Worm (Caenorhabditis elegans) whole organism, young adult: Measurements from ENCODE around the gene Y49G5B.1.

Source experiments
- B0336.3 ChIP-seq: fragments of 200-800 bp; sonication (Bioruptor generic); IDR thresholded peaks from 2 replicates; pipeline ENCODE4 v1.3.6; 2022; ENCODE audit warnings: missing genetic modification characterization, missing compliant biosample characterization
- C06A6.2 ChIP-seq: fragments of 200-800 bp; sonication (Bioruptor generic); conservative IDR thresholded peaks from 2 replicates; pipeline ENCODE4 v1.3.6; 2022; ENCODE audit warnings: missing genetic modification characterization, missing compliant biosample characterization
- D2030.7 ChIP-seq: fragments of 200-800 bp; sonication (Bioruptor generic); IDR thresholded peaks from 2 replicates; pipeline ENCODE4 v1.3.6; 2022; ENCODE audit warnings: missing genetic modification reagents, missing genetic modification characterization, missing compliant biosample characterization
- F10E7.11 ChIP-seq: sonication (generic microtip); optimal IDR thresholded peaks from 2 replicates; lab custom pipeline; 2017; ENCODE audit warnings: mild to moderate bottlenecking, missing genetic modification characterization, moderate library complexity, missing compliant biosample characterization
- F22D6.2 ChIP-seq: sonication (generic microtip); optimal IDR thresholded peaks from 2 replicates; lab custom pipeline; 2016; ENCODE audit warnings: mild to moderate bottlenecking, missing genetic modification characterization, missing compliant biosample characterization
- F23B12.7 ChIP-seq: sonication (generic microtip); optimal IDR thresholded peaks from 2 replicates; lab custom pipeline; 2017; ENCODE audit warnings: missing genetic modification characterization, mild to moderate bottlenecking, missing compliant biosample characterization, antibody characterized with exemption, moderate library complexity; ENCODE audit not compliant: insufficient read depth
- F39B2.1 ChIP-seq: fragments of 200-800 bp; sonication (Bioruptor generic); IDR thresholded peaks from 2 replicates; pipeline ENCODE4 v1.3.6; 2022; ENCODE audit warnings: missing genetic modification reagents, missing genetic modification characterization, missing compliant biosample characterization
- F49E8.2 ChIP-seq: sonication (generic microtip); optimal IDR thresholded peaks from 3 replicates; lab custom pipeline; 2017; ENCODE audit warnings: missing genetic modification characterization, mild to moderate bottlenecking, missing compliant biosample characterization, antibody characterized with exemption, moderate library complexity; ENCODE audit not compliant: insufficient read depth
- F52B5.7 ChIP-seq: sonication (generic microtip); optimal IDR thresholded peaks from 2 replicates; lab custom pipeline; 2016; ENCODE audit warnings: mild to moderate bottlenecking, missing genetic modification characterization, missing compliant biosample characterization
- Y53G8AR.9 ChIP-seq: fragments of 200-800 bp; sonication (Bioruptor generic); conservative IDR thresholded peaks from 2 replicates; pipeline ENCODE4 v1.3.6; 2022; ENCODE audit warnings: missing genetic modification reagents, missing genetic modification characterization, missing compliant biosample characterization
- Y95B8A.8 ChIP-seq: fragments of 200-800 bp; sonication (Bioruptor generic); IDR thresholded peaks from 2 replicates; pipeline ENCODE4 v1.3.6; 2022; ENCODE audit warnings: missing genetic modification reagents, missing genetic modification characterization, missing compliant biosample characterization
- ZK185.1 ChIP-seq: sonication (generic microtip); optimal IDR thresholded peaks from 2 replicates; lab custom pipeline; 2016; ENCODE audit warnings: mild to moderate bottlenecking, missing genetic modification characterization, missing compliant biosample characterization; ENCODE audit not compliant: poor library complexity, severe bottlenecking
- ama-1 ChIP-seq, 3 experiments: fragments of 150-350 bp in 1 of 3; sonication (generic microtip) in 2 of 3; optimal IDR thresholded peaks; 2 replicates each; lab custom pipeline; 2014 to 2018; ENCODE audit warnings: missing biosample characterization in 2 of 3, missing genetic modification characterization in 2 of 3, missing genetic modification reagents in 2 of 3
- aptf-3 ChIP-seq: fragments of 200-800 bp; sonication (Bioruptor generic); IDR thresholded peaks from 2 replicates; pipeline ENCODE4 v1.3.6; 2022; ENCODE audit warnings: missing genetic modification characterization, missing compliant biosample characterization
- atf-7 ChIP-seq: sonication (generic microtip); optimal IDR thresholded peaks from 2 replicates; lab custom pipeline; 2017; ENCODE audit warnings: mild to moderate bottlenecking, missing genetic modification characterization, missing compliant biosample characterization
- attf-5 ChIP-seq: fragments of 200-800 bp; sonication (Bioruptor generic); optimal IDR thresholded peaks from 2 replicates; lab custom pipeline; 2018; ENCODE audit warnings: mild to moderate bottlenecking, missing genetic modification characterization, missing compliant biosample characterization
- bed-1 ChIP-seq: fragments of 200-800 bp; sonication (Bioruptor generic); IDR thresholded peaks from 2 replicates; pipeline ENCODE4 v1.3.6; 2022; ENCODE audit warnings: missing genetic modification reagents, missing genetic modification characterization, missing compliant biosample characterization
- ceh-100 ChIP-seq: fragments of 200-800 bp; sonication (Bioruptor generic); IDR thresholded peaks from 2 replicates; pipeline ENCODE4 v1.3.6; 2022; ENCODE audit warnings: missing genetic modification reagents, missing genetic modification characterization, missing compliant biosample characterization
- ceh-58 ChIP-seq: fragments of 200-800 bp; sonication (Bioruptor generic); IDR thresholded peaks from 2 replicates; pipeline ENCODE4 v1.3.6; 2022; ENCODE audit warnings: missing genetic modification characterization, missing compliant biosample characterization
- chd-7 ChIP-seq: sonication (generic microtip); optimal IDR thresholded peaks from 2 replicates; lab custom pipeline; 2016; ENCODE audit warnings: mild to moderate bottlenecking, missing genetic modification characterization, moderate library complexity, missing compliant biosample characterization
- die-1 ChIP-seq: sonication (generic microtip); optimal IDR thresholded peaks from 2 replicates; lab custom pipeline; 2016; ENCODE audit warnings: missing genotype, mild to moderate bottlenecking, missing genetic modification characterization, missing compliant biosample characterization
- dox-1 ChIP-seq: fragments of 200-800 bp; sonication (Bioruptor generic); IDR thresholded peaks from 2 replicates; pipeline ENCODE4 v1.3.6; 2022; ENCODE audit warnings: missing genetic modification reagents, missing genetic modification characterization, missing compliant biosample characterization
- dpl-1 ChIP-seq: fragments of 150-350 bp; optimal IDR thresholded peaks from 2 replicates; lab custom pipeline; 2014; ENCODE audit warnings: missing biosample characterization, missing genetic modification reagents, missing genetic modification characterization
- efl-1 ChIP-seq: fragments of 150-350 bp; optimal IDR thresholded peaks from 2 replicates; lab custom pipeline; 2014; ENCODE audit warnings: missing biosample characterization, missing genetic modification reagents, missing genetic modification characterization
- egl-44 ChIP-seq: fragments of 200-800 bp; sonication (Bioruptor generic); IDR thresholded peaks from 2 replicates; pipeline ENCODE4 v1.3.6; 2022; ENCODE audit warnings: missing genetic modification reagents, missing genetic modification characterization, missing compliant biosample characterization
- egrh-3 ChIP-seq: fragments of 200-800 bp; sonication (Bioruptor generic); IDR thresholded peaks from 2 replicates; pipeline ENCODE4 v1.3.6; 2022; ENCODE audit warnings: missing genetic modification reagents, missing genetic modification characterization, missing compliant biosample characterization
- ets-4 ChIP-seq: fragments of 200-800 bp; sonication (Bioruptor generic); optimal IDR thresholded peaks from 2 replicates; lab custom pipeline; 2018; ENCODE audit warnings: mild to moderate bottlenecking, missing genetic modification characterization, missing compliant biosample characterization
- hlh-12 ChIP-seq: sonication (generic microtip); optimal IDR thresholded peaks from 2 replicates; lab custom pipeline; 2016; ENCODE audit warnings: missing genetic modification characterization, missing compliant biosample characterization
- hlh-26 ChIP-seq: fragments of 200-800 bp; sonication (Bioruptor generic); conservative IDR thresholded peaks from 2 replicates; pipeline ENCODE4 v1.3.6; 2022; ENCODE audit warnings: missing genetic modification reagents, missing genetic modification characterization, missing compliant biosample characterization
- hmg-20 ChIP-seq: fragments of 200-800 bp; sonication (Bioruptor generic); IDR thresholded peaks from 2 replicates; pipeline ENCODE4 v1.3.6; 2022; ENCODE audit warnings: missing genetic modification reagents, missing genetic modification characterization, missing compliant biosample characterization
- hrde-1 ChIP-seq: sonication (generic microtip); optimal IDR thresholded peaks from 2 replicates; lab custom pipeline; 2016; ENCODE audit warnings: missing genetic modification characterization, mild to moderate bottlenecking, missing compliant biosample characterization, moderate library complexity, missing genotype, missing genetic modification reagents, borderline replicate concordance
- lag-1 ChIP-seq: fragments of 200-800 bp; sonication (Bioruptor generic); IDR thresholded peaks from 2 replicates; pipeline ENCODE4 v1.3.6; 2022; ENCODE audit warnings: missing genetic modification reagents, missing genetic modification characterization, missing compliant biosample characterization
- let-526 ChIP-seq: fragments of 200-800 bp; sonication (Bioruptor generic); IDR thresholded peaks from 2 replicates; pipeline ENCODE4 v1.3.6; 2022; ENCODE audit warnings: missing genetic modification reagents, missing genetic modification characterization, missing compliant biosample characterization
- lir-1 ChIP-seq: fragments of 200-800 bp; sonication (Bioruptor generic); conservative IDR thresholded peaks from 2 replicates; pipeline ENCODE4 v1.3.6; 2022; ENCODE audit warnings: missing genetic modification reagents, missing genetic modification characterization, missing compliant biosample characterization
- madf-10 ChIP-seq: sonication (generic microtip); optimal IDR thresholded peaks from 2 replicates; lab custom pipeline; 2016; ENCODE audit warnings: mild to moderate bottlenecking, missing genetic modification characterization, missing compliant biosample characterization
- mxl-1 ChIP-seq: sonication (generic microtip); optimal IDR thresholded peaks from 2 replicates; lab custom pipeline; 2016; ENCODE audit warnings: missing genetic modification characterization, missing compliant biosample characterization
- nhr-80 ChIP-seq: sonication (generic microtip); optimal IDR thresholded peaks from 2 replicates; lab custom pipeline; 2016; ENCODE audit warnings: missing genetic modification characterization, missing compliant biosample characterization
- nhr-90 ChIP-seq: sonication (generic microtip); optimal IDR thresholded peaks from 2 replicates; lab custom pipeline; 2016; ENCODE audit warnings: missing genotype, mild to moderate bottlenecking, missing genetic modification characterization, missing compliant biosample characterization
- pha-4 ChIP-seq: fragments of 150-350 bp; sonication (generic microtip); optimal IDR thresholded peaks from 2 replicates; lab custom pipeline; 2014; ENCODE audit warnings: missing biosample characterization, missing genetic modification reagents, missing genetic modification characterization
- somi-1 ChIP-seq: fragments of 200-800 bp; sonication (Bioruptor generic); optimal IDR thresholded peaks from 2 replicates; lab custom pipeline; 2018; ENCODE audit warnings: mild to moderate bottlenecking, missing genetic modification characterization, missing compliant biosample characterization
- unc-62 ChIP-seq: fragments of 150-350 bp; optimal IDR thresholded peaks from 2 replicates; lab custom pipeline; 2014; ENCODE audit warnings: missing biosample characterization, missing genetic modification reagents, missing genetic modification characterization
- ztf-3 ChIP-seq: fragments of 200-800 bp; sonication (Bioruptor generic); optimal IDR thresholded peaks from 2 replicates; lab custom pipeline; 2018; ENCODE audit warnings: mild to moderate bottlenecking, missing genetic modification characterization, missing compliant biosample characterization

Gene Y49G5B.1

ce11 chrV:5194508-5194907 is 28.7 kb upstream of the Y49G5B.1 start, which contains the start of gene abu-8:
Gene abu-8 (minus strand): TSS chrV:5194608.
- TF ChIP-seq aptf-3, result no peak
- no peak for TF ChIP-seq dox-1 (GFP tag; lab: Robert Waterston, UW)
- TF ChIP-seq hlh-12 (tag; lab: Kevin White, UChicago), result no peak
- TF ChIP-seq B0336.3 (GFP tag; lab: Robert Waterston, UW), result no peak
- TF ChIP-seq F10E7.11 (tag; lab: Kevin White, UChicago), result no peak
- no peak for TF ChIP-seq mxl-1
- no peak for TF ChIP-seq atf-7 (tag; lab: Kevin White, UChicago)
- TF ChIP-seq nhr-90 (tag; lab: Kevin White, UChicago), result no peak
- TF ChIP-seq F52B5.7 (tag; lab: Kevin White, UChicago), result no peak
- TF ChIP-seq F23B12.7, result no peak
- no peak for TF ChIP-seq let-526
- no peak for TF ChIP-seq ets-4 (GFP tag; lab: Kevin White, UChicago)
- no peak for TF ChIP-seq ZK185.1 (tag; lab: Kevin White, UChicago)
- TF ChIP-seq lag-1, result no peak
- TF ChIP-seq ztf-3 (GFP tag; lab: Kevin White, UChicago), result no peak
- no peak for TF ChIP-seq chd-7 (tag; lab: Kevin White, UChicago)

ce11 chrV:5198240-5198639 is 24.9 kb upstream of the Y49G5B.1 start, which contains the start of gene Y47A7.2:
Gene Y47A7.2 (minus strand): TSS chrV:5198340.
- TF ChIP-seq F22D6.2 (tag; lab: Kevin White, UChicago) (no peak), attf-5 (GFP tag; lab: Kevin White, UChicago) (no peak), C06A6.2 (GFP tag; lab: Robert Waterston, UW) (no peak), atf-7 (tag; lab: Kevin White, UChicago) (no peak), madf-10 (no peak), ceh-100 (no peak), die-1 (tag; lab: Kevin White, UChicago) (no peak), ZK185.1 (tag; lab: Kevin White, UChicago) (no peak), hlh-26 (no peak), dpl-1 (GFP tag; lab: Kevin White, UChicago) (no peak)

- TF ChIP-seq Y95B8A.8 (GFP tag; lab: Robert Waterston, UW) (no peak), mxl-1 (no peak)
- TF ChIP-seq, all 124 proteins: peak for 0
Observed at ce11 chrV:5200188-5200587, 23.0 kb upstream of the Y49G5B.1 start.

- TF ChIP-seq F49E8.2 (no peak), somi-1 (GFP tag; lab: Kevin White, UChicago) (no peak), bed-1 (no peak), C06A6.2 (GFP tag; lab: Robert Waterston, UW) (no peak), pha-4 (no peak), hmg-20 (GFP tag; lab: Robert Waterston, UW) (no peak), lir-1 (GFP tag; lab: Robert Waterston, UW) (no peak), nhr-80 (tag; lab: Kevin White, UChicago) (no peak), F39B2.1 (GFP tag; lab: Robert Waterston, UW) (no peak), egl-44 (GFP tag; lab: Robert Waterston, UW) (no peak), Y53G8AR.9 (no peak), dox-1 (GFP tag; lab: Robert Waterston, UW) (no peak), unc-62 (GFP tag; lab: Kevin White, UChicago) (no peak), hrde-1 (tag; lab: Kevin White, UChicago) (no peak), ceh-58 (GFP tag; lab: Robert Waterston, UW) (no peak), ama-1 (optimal IDR thresholded peaks at IDR 0.05; lab: Kevin White, UChicago) (no peak), ama-1 (GFP tag; optimal IDR thresholded peaks at IDR 0.05; lab: Kevin White, UChicago) (no peak), egrh-3 (no peak), efl-1 (no peak), D2030.7 (GFP tag; lab: Robert Waterston, UW) (no peak)
Observed at ce11 chrV:5201706-5202105, 21.5 kb upstream of the Y49G5B.1 start.
